1 fruit fly cellular context compared by ENCODE assay signal in genomic region chr3L:10690904-10691408, dm6.
TF ChIP-seq lines count a peak whose summit lies in the region.

TSS of gene CG11811 (plus strand) at chr3L:10691024.

TF ChIP-seq in whole organism, embryonic, 481 proteins besides CTCF, POLR2A, EP300 and RAD21 (continued from another document):
- peak; percentile 7 for TF ChIP-seq CG2712 (tag; optimal IDR thresholded peaks at IDR 0.05; lab: Kevin White, UChicago)
- no peak for TF ChIP-seq lmd (GFP tag; IDR thresholded peaks at IDR 0.05; lab: Robert Waterston, UW)
- peak; percentile 73 for TF ChIP-seq ato (GFP tag; IDR thresholded peaks at IDR 0.05; lab: Robert Waterston, UW; ENCODE audit: partially characterized antibody)
- peak; percentile 37 for TF ChIP-seq CG42726 (GFP tag; IDR thresholded peaks at IDR 0.05; lab: Robert Waterston, UW; ENCODE audit: partially characterized antibody)
- no peak for TF ChIP-seq Nf-YB (GFP tag; optimal IDR thresholded peaks at IDR 0.05; lab: Kevin White, UChicago)
- TF ChIP-seq inv (GFP tag; IDR thresholded peaks at IDR 0.05; lab: Robert Waterston, UW; ENCODE audit: partially characterized antibody), result peak; percentile 63
- TF ChIP-seq CG9437 (GFP tag; optimal IDR thresholded peaks at IDR 0.05; lab: Kevin White, UChicago), result no peak
- TF ChIP-seq Nf-YA (GFP tag; IDR thresholded peaks at IDR 0.05; lab: Robert Waterston, UW), result no peak
- peak; percentile 3 for TF ChIP-seq Atf-2 (GFP tag; optimal IDR thresholded peaks at IDR 0.05; lab: Kevin White, UChicago)
- peak; percentile 29 for TF ChIP-seq Nf-YC (tag; optimal IDR thresholded peaks at IDR 0.05; lab: Kevin White, UChicago)
- peak; percentile 29 for TF ChIP-seq lilli (GFP tag; optimal IDR thresholded peaks at IDR 0.05; lab: Kevin White, UChicago)
- peak; percentile 69 for TF ChIP-seq CG7963 (GFP tag; IDR thresholded peaks at IDR 0.05; lab: Robert Waterston, UW; ENCODE audit: partially characterized antibody)
- TF ChIP-seq CG15514 (GFP tag; optimal IDR thresholded peaks at IDR 0.05; lab: Kevin White, UChicago), result peak; percentile 97
- TF ChIP-seq CG4820 (GFP tag; optimal IDR thresholded peaks at IDR 0.05; lab: Kevin White, UChicago), result no peak
- TF ChIP-seq CG8089 (GFP tag; optimal IDR thresholded peaks at IDR 0.05; lab: Kevin White, UChicago), result no peak
- peak; percentile 75 for TF ChIP-seq CG14710 (tag; optimal IDR thresholded peaks at IDR 0.05; lab: Kevin White, UChicago)
- TF ChIP-seq Rfx (GFP tag; IDR thresholded peaks at IDR 0.05; lab: Robert Waterston, UW), result peak; percentile 52
- TF ChIP-seq CG3838 (GFP tag; optimal IDR thresholded peaks at IDR 0.05; lab: Kevin White, UChicago), result no peak
- peak; percentile 85 for TF ChIP-seq BEAF-32 (GFP tag; optimal IDR thresholded peaks at IDR 0.05; lab: Kevin White, UChicago)
- peak; percentile 9 for TF ChIP-seq nmo (GFP tag; optimal IDR thresholded peaks at IDR 0.05; lab: Kevin White, UChicago)
- TF ChIP-seq cg (GFP tag; optimal IDR thresholded peaks at IDR 0.05; lab: Kevin White, UChicago), result peak; percentile 88
- 0 out of 2 replicates have a peak, but pooled peaks have one; percentile 6 for TF ChIP-seq CG11085 (GFP tag; IDR thresholded peaks at IDR 0.05; lab: Robert Waterston, UW)
- TF ChIP-seq CG14667 (GFP tag; IDR thresholded peaks at IDR 0.05; lab: Robert Waterston, UW), result no peak
- no peak for TF ChIP-seq CG17802 (tag; optimal IDR thresholded peaks at IDR 0.05; lab: Kevin White, UChicago)
- 0 out of 2 replicates have a peak, but pooled peaks have one; percentile 6 for TF ChIP-seq Xrp1 (GFP tag; IDR thresholded peaks at IDR 0.05; lab: Robert Waterston, UW)
- peak; percentile 56 for TF ChIP-seq Ets65A (GFP tag; lab: Kevin White, UChicago)
- peak; percentile 74; the same call in 2 of the 3 replicates for TF ChIP-seq Doc3 (GFP tag; IDR thresholded peaks at IDR 0.05; lab: Robert Waterston, UW; ENCODE audit: partially characterized antibody)
- peak; percentile 4 for TF ChIP-seq Myb (GFP tag; optimal IDR thresholded peaks at IDR 0.05; lab: Kevin White, UChicago)
- TF ChIP-seq D19B (GFP tag; optimal IDR thresholded peaks at IDR 0.05; lab: Kevin White, UChicago), result no peak
- no peak for TF ChIP-seq Dip2 (GFP tag; IDR thresholded peaks at IDR 0.05; lab: Robert Waterston, UW)
- no peak for TF ChIP-seq CG10321 (GFP tag; IDR thresholded peaks at IDR 0.05; lab: Robert Waterston, UW)
- peak; percentile 38 for TF ChIP-seq phol (tag; optimal IDR thresholded peaks at IDR 0.05; lab: Kevin White, UChicago)
- no peak for TF ChIP-seq Ada2b (GFP tag; IDR thresholded peaks at IDR 0.05; lab: Robert Waterston, UW)
- no peak for TF ChIP-seq CG8388 (GFP tag; optimal IDR thresholded peaks at IDR 0.05; lab: Kevin White, UChicago)
- TF ChIP-seq onecut (GFP tag; IDR thresholded peaks at IDR 0.05; lab: Robert Waterston, UW), result no peak
- no peak for TF ChIP-seq sens-2 (GFP tag; IDR thresholded peaks at IDR 0.05; lab: Robert Waterston, UW)
- TF ChIP-seq so (GFP tag; IDR thresholded peaks at IDR 0.05; lab: Robert Waterston, UW), result no peak
- no peak for TF ChIP-seq crol (GFP tag; IDR thresholded peaks at IDR 0.05; lab: Robert Waterston, UW)
- TF ChIP-seq CG3163 (GFP tag; optimal IDR thresholded peaks at IDR 0.05; lab: Kevin White, UChicago), result peak; percentile 84
- TF ChIP-seq Adf1 (GFP tag; IDR thresholded peaks at IDR 0.05; lab: Robert Waterston, UW), result peak; percentile 50; the same call in 1 of the 2 replicates
- TF ChIP-seq E2f2 (GFP tag; IDR thresholded peaks at IDR 0.05; lab: Robert Waterston, UW), result peak; percentile 75
- no peak for TF ChIP-seq CG15011 (GFP tag; optimal IDR thresholded peaks at IDR 0.05; lab: Kevin White, UChicago)
- TF ChIP-seq Scr (GFP tag; IDR thresholded peaks at IDR 0.05; lab: Robert Waterston, UW; ENCODE audit: partially characterized antibody), result peak; percentile 82
- TF ChIP-seq CG2116 (GFP tag; optimal IDR thresholded peaks at IDR 0.05; lab: Kevin White, UChicago), result peak; percentile 65
- TF ChIP-seq Stat92E (GFP tag; optimal IDR thresholded peaks at IDR 0.05; lab: Kevin White, UChicago), result no peak
- TF ChIP-seq amos (GFP tag; IDR thresholded peaks at IDR 0.05; lab: Robert Waterston, UW; ENCODE audit: partially characterized antibody), result peak; percentile 87
- peak; percentile 74 for TF ChIP-seq row (GFP tag; IDR thresholded peaks at IDR 0.05; lab: Robert Waterston, UW)
- peak; percentile 60; the same call in 2 of the 3 replicates for TF ChIP-seq vnd (GFP tag; IDR thresholded peaks at IDR 0.05; lab: Robert Waterston, UW; ENCODE audit: partially characterized antibody)
- TF ChIP-seq sr (GFP tag; IDR thresholded peaks at IDR 0.05; lab: Robert Waterston, UW), result peak; percentile 97; the same call in 2 of the 3 replicates
- no peak for TF ChIP-seq dati (GFP tag; IDR thresholded peaks at IDR 0.05; lab: Robert Waterston, UW)
- no peak for TF ChIP-seq CG1602 (GFP tag; optimal IDR thresholded peaks at IDR 0.05; lab: Kevin White, UChicago)
- peak in 1 of 2 experiments; percentile 15 for TF ChIP-seq Pdp1 (GFP tag; optimal IDR thresholded peaks at IDR 0.05; lab: Kevin White, UChicago)
- peak; percentile 83 for TF ChIP-seq Bgb (GFP tag; IDR thresholded peaks at IDR 0.05; lab: Robert Waterston, UW; ENCODE audit: partially characterized antibody)
- TF ChIP-seq CG1603 (tag; optimal IDR thresholded peaks at IDR 0.05; lab: Kevin White, UChicago), result peak; percentile 38
- TF ChIP-seq Poxn (GFP tag; IDR thresholded peaks at IDR 0.05; lab: Robert Waterston, UW), result no peak
- peak; percentile 81; the same call in 3 of the 4 replicates for TF ChIP-seq chinmo (GFP tag; IDR thresholded peaks at IDR 0.05; lab: Robert Waterston, UW; ENCODE audit: partially characterized antibody)
- TF ChIP-seq CG8924 (tag; optimal IDR thresholded peaks at IDR 0.05; lab: Kevin White, UChicago), result peak; percentile 9
- TF ChIP-seq CG10267 (tag; optimal IDR thresholded peaks at IDR 0.05; lab: Kevin White, UChicago), result peak; percentile 52
- peak; percentile 80 for TF ChIP-seq CG16813 (GFP tag; IDR thresholded peaks at IDR 0.05; lab: Robert Waterston, UW; ENCODE audit: partially characterized antibody)
- TF ChIP-seq HLHmδ (GFP tag; optimal IDR thresholded peaks at IDR 0.05; lab: Kevin White, UChicago), result no peak
- no peak for TF ChIP-seq gsb (GFP tag; IDR thresholded peaks at IDR 0.05; lab: Robert Waterston, UW)
- TF ChIP-seq CG8290 (GFP tag; optimal IDR thresholded peaks at IDR 0.05; lab: Kevin White, UChicago), result peak; percentile 66
- peak; percentile 73 to 75 for TF ChIP-seq CG8290 (tag; optimal IDR thresholded peaks at IDR 0.05; lab: Kevin White, UChicago)
- TF ChIP-seq CG32772 (GFP tag; IDR thresholded peaks at IDR 0.05; lab: Robert Waterston, UW), result no peak
- TF ChIP-seq bigmax (GFP tag; optimal IDR thresholded peaks at IDR 0.05; lab: Kevin White, UChicago), result no peak
- TF ChIP-seq sug (tag; optimal IDR thresholded peaks at IDR 0.05; lab: Kevin White, UChicago), result peak; percentile 62
- TF ChIP-seq CG30431 (GFP tag; optimal IDR thresholded peaks at IDR 0.05; lab: Kevin White, UChicago), result no peak
- TF ChIP-seq PHDP (tag; optimal IDR thresholded peaks at IDR 0.05; lab: Kevin White, UChicago), result no peak
- TF ChIP-seq CG2889 (GFP tag; IDR thresholded peaks at IDR 0.05; lab: Robert Waterston, UW), result no peak
- TF ChIP-seq Fer3 (tag; optimal IDR thresholded peaks at IDR 0.05; lab: Kevin White, UChicago), result no peak
- peak; percentile 62 for TF ChIP-seq pzg (GFP tag; optimal IDR thresholded peaks at IDR 0.05; lab: Kevin White, UChicago)
- peak; percentile 68; the same call in 2 of the 3 replicates for TF ChIP-seq mld (GFP tag; IDR thresholded peaks at IDR 0.05; lab: Robert Waterston, UW; ENCODE audit: partially characterized antibody)
- no peak for TF ChIP-seq CG7786 (GFP tag; optimal IDR thresholded peaks at IDR 0.05; lab: Kevin White, UChicago)
- TF ChIP-seq Hr78 (GFP tag; optimal IDR thresholded peaks at IDR 0.05; lab: Kevin White, UChicago), result no peak
- TF ChIP-seq HmgZ (tag; optimal IDR thresholded peaks at IDR 0.05; lab: Kevin White, UChicago), result peak; percentile 70
- peak; percentile 68; the same call in 1 of the 2 replicates for TF ChIP-seq nerfin-2 (GFP tag; IDR thresholded peaks at IDR 0.05; lab: Robert Waterston, UW; ENCODE audit: partially characterized antibody)
- peak; percentile 42 for TF ChIP-seq sd (tag; optimal IDR thresholded peaks at IDR 0.05; lab: Kevin White, UChicago)
- no peak for TF ChIP-seq hth (optimal IDR thresholded peaks at IDR 0.05; lab: Kevin White, UChicago)
- TF ChIP-seq tio (GFP tag; optimal IDR thresholded peaks at IDR 0.05; lab: Kevin White, UChicago), result no peak
- TF ChIP-seq CG30020 (tag; optimal IDR thresholded peaks at IDR 0.05; lab: Kevin White, UChicago), result peak; percentile 19
- peak; percentile 90 for TF ChIP-seq Sry-δ (GFP tag; optimal IDR thresholded peaks at IDR 0.05; lab: Kevin White, UChicago)
- no peak for TF ChIP-seq CG15479 (GFP tag; optimal IDR thresholded peaks at IDR 0.05; lab: Kevin White, UChicago)
- no peak for TF ChIP-seq chm (GFP tag; IDR thresholded peaks at IDR 0.05; lab: Robert Waterston, UW)
- peak; percentile 59 for TF ChIP-seq CG7987 (GFP tag; optimal IDR thresholded peaks at IDR 0.05; lab: Kevin White, UChicago)
- TF ChIP-seq org-1 (GFP tag; optimal IDR thresholded peaks at IDR 0.05; lab: Kevin White, UChicago), result no peak
- no peak for TF ChIP-seq CG9727 (GFP tag; optimal IDR thresholded peaks at IDR 0.05; lab: Kevin White, UChicago)
- TF ChIP-seq CG17361 (GFP tag; IDR thresholded peaks at IDR 0.05; lab: Robert Waterston, UW), result 0 out of 3 replicates have a peak, but pooled peaks have one; percentile 13
- no peak for TF ChIP-seq CG6254 (GFP tag; optimal IDR thresholded peaks at IDR 0.05; lab: Kevin White, UChicago)
- TF ChIP-seq CG2120 (GFP tag; optimal IDR thresholded peaks at IDR 0.05; lab: Kevin White, UChicago), result no peak
- TF ChIP-seq da (GFP tag; optimal IDR thresholded peaks at IDR 0.05; lab: Kevin White, UChicago), result no peak
- TF ChIP-seq CG14860 (GFP tag; IDR thresholded peaks at IDR 0.05; lab: Robert Waterston, UW; ENCODE audit: partially characterized antibody), result peak; percentile 70
- peak; percentile 2 for TF ChIP-seq sqz (GFP tag; optimal IDR thresholded peaks at IDR 0.05; lab: Kevin White, UChicago)
